Worm (Caenorhabditis elegans) whole organism, L4/young adult: ENCODE measurements around the gene nfi-1.

ENCODE experiments used
- W03F9.2 ChIP-seq: fragments of 150-350 bp; optimal IDR thresholded peaks from 2 replicates; lab custom pipeline; 2014; ENCODE audit warnings: missing biosample characterization, missing genetic modification characterization
- dao-5 ChIP-seq: sonication (generic microtip); optimal IDR thresholded peaks from 2 replicates; lab custom pipeline; 2016; ENCODE audit warnings: missing genotype, missing genetic modification characterization, moderate library complexity, missing compliant biosample characterization
- him-1 ChIP-seq: sonication (generic microtip); optimal IDR thresholded peaks from 2 replicates; lab custom pipeline; 2016; ENCODE audit warnings: missing genotype, missing genetic modification reagents, missing genetic modification characterization, missing compliant biosample characterization

The nfi-1 gene

ce11 chrII:7560844-7561243 lies 22.9 kb downstream of the nfi-1 start:
- no peak for TF ChIP-seq him-1 (tag; lab: Kevin White, UChicago)
- TF ChIP-seq dao-5 = no peak
- TF ChIP-seq W03F9.2 = no peak

ce11 chrII:7561494-7561893 lies 23.5 kb downstream of the nfi-1 start, which contains the start of the genes ZK1290.11 and ZK1290.1:
ZK1290.11 (minus strand) TSS chrII:7561594.
ZK1290.1 (plus strand) TSS chrII:7561764.
- TF ChIP-seq W03F9.2 (no peak), him-1 (tag; lab: Kevin White, UChicago) (no peak), dao-5 (no peak)

ce11 chrII:7562616-7563015 lies 24.6 kb downstream of the nfi-1 start:
- TF ChIP-seq W03F9.2 (no peak), him-1 (tag; lab: Kevin White, UChicago) (no peak), dao-5 (no peak)

ce11 chrII:7570305-7570704 lies 32.3 kb downstream of the nfi-1 start, which contains the start of gene F35D2.3:
F35D2.3 (plus strand) TSS chrII:7570605.
- TF ChIP-seq W03F9.2 (no peak), him-1 (tag; lab: Kevin White, UChicago) (no peak), dao-5 (no peak)

ce11 chrII:7570820-7571219 lies 32.8 kb downstream of the nfi-1 start:
- TF ChIP-seq W03F9.2 (no peak), dao-5 (no peak), him-1 (tag; lab: Kevin White, UChicago) (no peak)

ce11 chrII:7574143-7574542 lies 36.2 kb downstream of the nfi-1 start, which contains the start of gene F35D2.2:
F35D2.2 (plus strand) TSS chrII:7574443.
- TF ChIP-seq dao-5 = no peak
- TF ChIP-seq him-1 (tag; lab: Kevin White, UChicago) = no peak

ce11 chrII:7575614-7576013 lies 37.6 kb downstream of the nfi-1 start, which contains the start of gene F35D2.1:
F35D2.1 (plus strand) TSS chrII:7575914.
- no peak for TF ChIP-seq dao-5
- TF ChIP-seq him-1 (tag; lab: Kevin White, UChicago) = no peak
- TF ChIP-seq W03F9.2 = no peak

- no peak for TF ChIP-seq him-1 (tag; lab: Kevin White, UChicago)
- no peak for TF ChIP-seq dao-5
- no peak for TF ChIP-seq W03F9.2
These were observed 39.4 kb downstream of the nfi-1 start, which contains the start of gene F35D2.6 for ce11 chrII:7577412-7577811. F35D2.6 (plus strand) TSS chrII:7577712.

ce11 chrII:7583555-7583954 lies 45.6 kb downstream of the nfi-1 start, which contains the start of gene mks-3:
mks-3 (minus strand) TSS chrII:7583655.
- TF ChIP-seq W03F9.2 (no peak), dao-5 (no peak), him-1 (tag; lab: Kevin White, UChicago) (no peak)

- TF ChIP-seq W03F9.2 = no peak
These were observed 50.3 kb downstream of the nfi-1 start for ce11 chrII:7588295-7588694.
